Worm (Caenorhabditis elegans): Measurements from ENCODE around the gene W06D11.3.

DNA sequence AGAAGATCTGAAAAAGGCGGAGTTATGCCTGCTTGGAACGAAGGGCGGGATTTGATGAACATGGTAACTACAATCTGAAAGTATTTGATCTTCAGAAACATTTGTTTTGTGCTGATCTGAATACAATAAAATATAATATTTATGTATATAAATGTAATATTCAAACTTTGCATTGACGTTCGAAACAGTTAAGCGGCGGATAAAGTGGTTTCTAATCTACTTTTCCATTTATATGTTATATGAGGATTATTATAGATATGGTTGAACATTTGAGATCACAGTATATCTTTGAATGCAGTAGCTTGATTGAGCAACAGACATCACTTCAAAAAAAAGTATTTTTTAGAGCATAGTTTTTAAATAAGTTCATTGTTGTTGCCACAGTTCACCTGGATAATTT, 24.6 kb upstream of the W06D11.3 start, which contains the start of gene H19J13.2:
- TF ChIP-seq snpc-4 (tag; optimal IDR thresholded peaks at IDR 0.05) = no peak
- no peak for TF ChIP-seq ama-1 (optimal IDR thresholded peaks at IDR 0.05)
- TF ChIP-seq aha-1 (tag) = no peak
- no peak for TF ChIP-seq lir-3 (tag; optimal IDR thresholded peaks at IDR 0.05)
- TF ChIP-seq spr-1 (tag; optimal IDR thresholded peaks at IDR 0.05) = no peak
- no peak for TF ChIP-seq ces-1 (GFP tag; optimal IDR thresholded peaks at IDR 0.05)
